Fruit fly (Drosophila melanogaster): ENCODE data around the gene CG17028.

dm6 chr3L:15976758-15977157 lies 1.6 kb upstream of the CG17028 start, which contains the start of gene CG17029:
- TF ChIP-seq lola (GFP tag; optimal IDR thresholded peaks at IDR 0.05) (no peak), fru (GFP tag; optimal IDR thresholded peaks at IDR 0.05) (no peak), Abd-B (GFP tag; optimal IDR thresholded peaks at IDR 0.05) (no peak), h (GFP tag; optimal IDR thresholded peaks at IDR 0.05) (no peak), Hr78 (GFP tag; optimal IDR thresholded peaks at IDR 0.05) (no peak)
